Fruit fly (Drosophila melanogaster) whole organism, adult: ENCODE results near the gene slow.
A peak's percentile ranks its signal among the peaks of the same experiment; 100 is the strongest.

ENCODE experiments used
- CG11617 ChIP-seq: fragments of 200-800 bp; sonication (Bioruptor generic); optimal IDR thresholded peaks from 2 replicates; lab custom pipeline; 2017; ENCODE audit warnings: mild to moderate bottlenecking, missing biosample characterization, missing genetic modification reagents, missing genetic modification characterization
- CG12768 ChIP-seq: fragments of 200-800 bp; sonication (Bioruptor generic); optimal IDR thresholded peaks from 2 replicates; lab custom pipeline; 2017; ENCODE audit warnings: missing biosample characterization, missing genetic modification characterization, mild to moderate bottlenecking, moderate library complexity, missing genetic modification reagents
- CG14711 ChIP-seq: fragments of 200-800 bp; sonication (Bioruptor generic); optimal IDR thresholded peaks from 2 replicates; lab custom pipeline; 2018; ENCODE audit warnings: missing biosample characterization, mild to moderate bottlenecking, missing genetic modification characterization, moderate library complexity
- CG1620 ChIP-seq: fragments of 200-800 bp; sonication (Bioruptor generic); optimal IDR thresholded peaks from 2 replicates; lab custom pipeline; 2016; ENCODE audit warnings: missing biosample characterization, missing genetic modification characterization
- CG33017 ChIP-seq: fragments of 200-800 bp; sonication (Bioruptor generic); optimal IDR thresholded peaks from 2 replicates; lab custom pipeline; 2018; ENCODE audit warnings: missing biosample characterization, mild to moderate bottlenecking, missing genetic modification characterization, moderate library complexity
- CG5204 ChIP-seq: fragments of 200-800 bp; sonication (Bioruptor generic); optimal IDR thresholded peaks from 2 replicates; lab custom pipeline; 2016; ENCODE audit warnings: missing biosample characterization, missing genetic modification characterization
- CG7045 ChIP-seq: fragments of 200-800 bp; sonication (Bioruptor generic); optimal IDR thresholded peaks from 2 replicates; lab custom pipeline; 2017; ENCODE audit warnings: missing biosample characterization, mild to moderate bottlenecking, missing genetic modification characterization
- CG7101 ChIP-seq: fragments of 200-800 bp; sonication (Bioruptor generic); optimal IDR thresholded peaks from 2 replicates; lab custom pipeline; 2018; ENCODE audit warnings: missing biosample characterization, mild to moderate bottlenecking, missing genetic modification characterization, moderate library complexity
- Clk ChIP-seq: fragments of 200-800 bp; sonication (Bioruptor generic); optimal IDR thresholded peaks from 2 replicates; lab custom pipeline; 2017; ENCODE audit warnings: missing biosample characterization, missing genetic modification characterization
- Crg-1 ChIP-seq: fragments of 200-800 bp; sonication (Bioruptor generic); optimal IDR thresholded peaks from 2 replicates; lab custom pipeline; 2016; ENCODE audit warnings: missing biosample characterization, missing genetic modification characterization
- Hr96 ChIP-seq: fragments of 200-800 bp; sonication (Bioruptor generic); optimal IDR thresholded peaks from 2 replicates; lab custom pipeline; 2016; ENCODE audit warnings: missing biosample characterization, missing genetic modification characterization
- Mnt ChIP-seq: fragments of 200-800 bp; sonication (Bioruptor generic); optimal IDR thresholded peaks from 2 replicates; lab custom pipeline; 2016; ENCODE audit warnings: missing biosample characterization, mild to moderate bottlenecking, missing genetic modification characterization
- bab1 ChIP-seq: fragments of 200-800 bp; sonication (Bioruptor generic); optimal IDR thresholded peaks from 3 replicates; lab custom pipeline; 2019; ENCODE audit warnings: missing biosample characterization, mild to moderate bottlenecking, missing genetic modification characterization, moderate library complexity
- cic ChIP-seq: fragments of 200-800 bp; sonication (Bioruptor generic); optimal IDR thresholded peaks from 2 replicates; lab custom pipeline; 2017; ENCODE audit warnings: missing biosample characterization, mild to moderate bottlenecking, missing genetic modification characterization, moderate library complexity
- cnc ChIP-seq, 2 experiments: fragments of >200 bp; optimal IDR thresholded peaks; 2 replicates each; lab custom pipeline; 2017
- kay ChIP-seq: fragments of 200-800 bp; sonication (Bioruptor generic); peaks from one replicate; lab custom pipeline; 2016; ENCODE audit warnings: missing biosample characterization, missing genetic modification characterization, borderline replicate concordance
- ovo ChIP-seq: fragments of 200-800 bp; sonication (Bioruptor generic); optimal IDR thresholded peaks from 2 replicates; lab custom pipeline; 2016; ENCODE audit warnings: missing biosample characterization, missing genetic modification characterization
- pad ChIP-seq: fragments of 200-800 bp; sonication (Bioruptor generic); optimal IDR thresholded peaks from 3 replicates; lab custom pipeline; 2017; ENCODE audit warnings: missing biosample characterization, missing genetic modification characterization, mild to moderate bottlenecking, moderate library complexity, missing genetic modification reagents
- tj ChIP-seq: fragments of 200-800 bp; sonication (Bioruptor generic); optimal IDR thresholded peaks from 3 replicates; lab custom pipeline; 2017; ENCODE audit warnings: missing biosample characterization, mild to moderate bottlenecking, missing genetic modification characterization, moderate library complexity
- toe ChIP-seq: fragments of 200-800 bp; sonication (Bioruptor generic); optimal IDR thresholded peaks from 2 replicates; lab custom pipeline; 2016; ENCODE audit warnings: missing biosample characterization, missing genetic modification characterization

slow gene

DNA sequence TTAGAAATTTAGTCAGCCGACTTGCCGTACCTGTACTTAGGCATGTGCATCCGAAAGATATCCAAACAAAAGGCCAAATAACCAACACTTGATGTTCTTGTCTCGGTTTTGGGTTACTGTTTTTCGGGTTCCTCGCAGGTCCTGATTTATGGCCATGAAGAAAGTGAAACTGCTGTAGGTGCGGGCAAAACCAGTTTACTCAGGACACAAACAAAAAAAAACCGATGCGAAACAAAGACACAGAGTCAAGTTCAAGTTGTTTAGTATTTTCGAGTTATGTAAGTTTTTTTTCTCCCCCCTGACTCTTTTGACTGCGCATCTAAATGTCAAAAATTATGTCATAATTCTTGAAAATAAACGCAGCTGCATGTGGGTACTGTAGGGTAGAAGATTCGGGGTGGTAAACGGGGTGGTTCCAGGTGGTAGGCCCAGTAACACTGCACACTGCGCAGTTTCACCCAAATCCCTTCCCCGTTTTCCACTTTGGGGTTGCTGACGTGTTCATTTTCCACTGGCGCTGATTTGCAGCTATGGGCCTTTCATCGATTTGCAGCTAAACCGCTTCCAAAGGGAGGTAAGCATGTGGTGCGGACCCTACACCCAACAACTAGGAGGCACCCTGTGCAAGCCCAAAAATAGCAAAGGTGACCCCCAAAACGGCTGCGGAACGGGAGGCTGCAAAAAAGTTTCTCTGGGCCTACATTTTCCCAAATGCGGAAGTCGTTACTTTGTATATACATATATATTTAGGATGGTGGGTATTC, 25.1 kb downstream of the slow start:
- peak; percentile 81 for TF ChIP-seq tj
- TF ChIP-seq Hr96 (GFP tag; lab: Kevin White, UChicago): no peak
- no peak for TF ChIP-seq Clk (GFP tag; lab: Kevin White, UChicago)
- TF ChIP-seq pad (GFP tag; lab: Kevin White, UChicago): no peak
- no peak for TF ChIP-seq CG12768 (GFP tag; lab: Kevin White, UChicago)

DNA sequence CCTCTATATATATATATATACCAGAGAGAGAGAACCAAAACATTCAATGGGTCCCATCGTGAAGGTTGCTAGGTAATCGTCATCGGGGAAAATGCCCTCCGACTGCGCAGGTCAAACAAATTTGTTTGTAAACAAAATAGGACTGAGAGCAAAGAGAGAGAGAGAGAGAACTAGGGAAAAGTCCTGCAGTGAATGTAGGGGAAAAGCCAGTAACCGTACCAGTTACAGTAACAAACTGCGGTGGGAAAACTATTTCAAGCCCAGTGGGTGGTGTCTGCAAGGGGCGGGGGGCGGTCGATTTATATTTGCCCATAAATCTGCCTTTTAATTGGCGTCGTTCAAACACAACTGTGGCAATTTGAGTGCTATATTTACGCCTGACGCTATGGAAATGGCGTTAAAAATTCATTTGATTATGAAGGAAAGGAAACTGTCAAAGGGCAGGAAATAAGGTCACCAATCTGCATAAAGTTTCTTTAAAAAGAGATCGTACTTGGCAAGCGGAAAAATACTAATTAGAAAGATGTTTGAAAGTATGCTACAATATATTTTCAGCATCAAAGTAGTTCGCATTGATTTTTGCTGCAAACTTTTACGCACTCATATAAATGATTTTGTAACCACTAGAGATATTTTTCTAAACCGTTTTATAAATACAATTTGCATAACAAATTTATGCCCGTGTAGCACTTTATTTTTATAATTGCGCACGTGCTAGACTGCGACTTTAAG, 25.8 kb downstream of the slow start:
- TF ChIP-seq CG7045 (GFP tag; lab: Kevin White, UChicago) (no peak), Mnt (GFP tag; lab: Kevin White, UChicago) (peak; percentile 4), Clk (GFP tag; lab: Kevin White, UChicago) (no peak), pad (GFP tag; lab: Kevin White, UChicago) (peak; percentile 82)

DNA sequence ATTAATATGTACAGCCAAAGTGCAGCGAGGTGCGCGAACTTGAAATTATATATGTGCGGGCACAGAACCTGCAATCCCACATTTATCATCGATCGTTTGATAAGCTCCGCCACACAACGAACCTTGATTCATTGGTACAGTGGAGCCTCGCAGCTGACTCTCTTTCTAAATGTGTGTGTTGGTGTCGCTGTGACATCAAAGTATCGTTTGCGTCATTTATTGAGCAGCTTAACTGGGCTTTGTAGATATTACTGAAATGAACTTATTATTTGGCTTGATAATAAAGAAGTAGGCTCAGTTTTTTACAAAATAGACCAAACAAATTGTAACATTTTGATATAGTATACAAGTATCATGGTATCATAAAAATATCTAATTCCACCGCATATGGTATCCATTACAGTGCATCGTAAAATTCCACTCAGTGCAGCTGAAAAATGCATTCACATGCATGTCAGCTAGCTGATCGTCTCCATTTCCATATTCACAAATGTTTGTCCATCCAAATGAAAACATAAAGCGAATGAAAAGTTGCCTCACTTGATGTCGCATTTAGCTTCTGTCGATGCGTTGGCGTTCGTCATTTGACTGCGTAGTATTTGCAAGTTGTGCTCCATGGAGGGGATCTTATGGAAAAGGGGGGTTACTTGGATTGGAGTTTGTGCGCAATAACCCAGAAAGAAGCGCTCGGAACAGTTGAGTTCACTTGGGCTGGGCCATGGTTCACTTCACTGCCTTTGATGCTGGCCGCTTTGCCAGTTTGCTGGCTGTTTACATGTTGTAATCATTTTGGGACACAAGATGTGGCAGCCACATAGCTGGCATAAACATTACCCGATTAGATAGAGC, 27.0 kb downstream of the slow start:
- TF ChIP-seq tj: peak; percentile 53
- TF ChIP-seq CG7101 (tag; lab: Kevin White, UChicago): peak; percentile 11
- no peak for TF ChIP-seq pad (GFP tag; lab: Kevin White, UChicago)
- peak; percentile 89 for TF ChIP-seq kay (GFP tag; lab: Kevin White, UChicago)
- peak; percentile 14 for TF ChIP-seq CG12768 (GFP tag; lab: Kevin White, UChicago)
- TF ChIP-seq CG33017 (tag; lab: Kevin White, UChicago): peak; percentile 3
- no peak for TF ChIP-seq toe (GFP tag; lab: Kevin White, UChicago)
- TF ChIP-seq Crg-1 (GFP tag; lab: Kevin White, UChicago): peak; percentile 46
- TF ChIP-seq CG1620 (GFP tag; lab: Kevin White, UChicago): no peak

DNA sequence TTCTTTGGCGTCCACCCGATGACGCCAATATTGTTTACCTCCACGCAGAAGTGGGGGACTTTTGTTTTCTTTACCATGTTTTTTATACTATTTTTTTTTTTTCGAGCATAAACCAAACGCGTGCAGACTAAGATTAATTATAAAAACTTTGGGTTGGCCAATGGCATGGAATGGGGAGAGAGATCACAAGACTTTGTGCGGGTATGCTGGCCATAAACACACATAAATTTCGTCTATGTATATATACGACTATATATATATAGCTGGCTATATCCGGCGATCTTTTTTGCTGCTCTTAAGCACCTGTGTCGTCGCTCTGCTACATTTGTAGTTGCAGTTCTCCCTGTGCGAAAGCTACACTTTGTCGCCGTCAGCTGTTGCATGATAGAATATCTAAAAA, 27.7 kb downstream of the slow start:
- TF ChIP-seq cnc (optimal IDR thresholded peaks at IDR 0.05; lab: Kevin White, UChicago) (no peak), kay (GFP tag; lab: Kevin White, UChicago) (peak; percentile 89)

DNA sequence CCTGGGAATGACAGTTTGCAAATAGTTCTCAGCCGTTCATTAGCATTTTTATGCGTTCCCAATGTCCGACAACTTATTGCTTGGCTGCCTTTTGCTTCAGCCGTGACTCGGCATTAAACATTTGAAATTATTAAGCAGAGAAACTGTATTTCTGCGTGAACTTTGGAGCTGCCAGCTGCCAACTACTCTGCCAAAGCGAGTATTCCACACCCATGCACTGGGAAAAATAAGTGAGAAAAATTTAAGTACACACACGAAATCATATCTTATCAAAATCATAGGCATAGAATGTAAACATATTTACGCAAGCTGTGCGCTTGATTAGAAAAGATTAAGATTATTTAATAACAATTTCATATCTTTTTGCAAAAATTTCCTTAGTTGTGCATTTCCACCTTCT, 28.7 kb downstream of the slow start:
- TF ChIP-seq cnc (optimal IDR thresholded peaks at IDR 0.05; lab: Kevin White, UChicago) (peak; percentile 81 to 89), toe (GFP tag; lab: Kevin White, UChicago) (peak; percentile 41), CG11617 (no peak), bab1 (no peak), CG14711 (tag; lab: Kevin White, UChicago) (no peak), Mnt (GFP tag; lab: Kevin White, UChicago) (no peak), ovo (GFP tag; lab: Kevin White, UChicago) (no peak), CG12768 (GFP tag; lab: Kevin White, UChicago) (peak; percentile 44), Hr96 (GFP tag; lab: Kevin White, UChicago) (no peak), CG33017 (tag; lab: Kevin White, UChicago) (no peak), pad (GFP tag; lab: Kevin White, UChicago) (no peak), CG7101 (tag; lab: Kevin White, UChicago) (peak; percentile 9), CG7045 (GFP tag; lab: Kevin White, UChicago) (peak; percentile 15), Clk (GFP tag; lab: Kevin White, UChicago) (no peak), Crg-1 (GFP tag; lab: Kevin White, UChicago) (no peak), CG1620 (GFP tag; lab: Kevin White, UChicago) (no peak), kay (GFP tag; lab: Kevin White, UChicago) (peak; percentile 75), cic (GFP tag; lab: Kevin White, UChicago) (no peak), tj (no peak), CG5204 (GFP tag; lab: Kevin White, UChicago) (peak; percentile 57)

DNA sequence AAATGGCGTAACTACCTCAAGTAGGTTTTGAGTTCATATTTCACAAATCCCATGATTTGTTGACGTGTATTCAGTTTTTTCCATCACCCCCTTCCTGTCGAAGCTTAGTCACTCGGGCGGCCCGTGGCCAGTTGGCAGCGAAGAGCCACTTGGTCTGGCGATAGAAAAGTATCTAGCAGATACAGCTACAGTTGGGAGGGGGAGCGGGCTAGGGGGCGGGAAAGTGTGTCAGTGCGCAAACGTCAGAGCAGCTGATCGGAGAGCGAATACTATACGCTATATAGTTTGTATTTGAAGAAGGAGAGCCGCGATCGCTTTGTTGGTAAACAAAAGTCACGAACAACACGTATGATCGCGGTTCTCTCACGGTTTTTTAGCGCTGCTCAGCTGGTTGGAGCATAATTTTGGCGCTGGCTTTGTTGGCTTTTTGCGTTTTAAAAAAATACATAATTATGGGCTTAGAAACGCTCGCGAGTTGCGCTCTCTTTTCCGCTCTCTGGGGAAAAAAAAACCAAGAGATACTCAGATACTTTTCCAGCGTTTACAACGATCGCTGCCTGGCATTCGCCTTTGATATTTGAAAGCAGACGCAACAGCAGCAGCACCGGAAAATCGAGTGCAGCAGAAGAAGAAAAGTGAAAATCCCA, 29.7 kb downstream of the slow start:
- TF ChIP-seq toe (GFP tag; lab: Kevin White, UChicago): peak; percentile 48
- no peak for TF ChIP-seq Crg-1 (GFP tag; lab: Kevin White, UChicago)
- TF ChIP-seq tj: peak; percentile 37
- no peak for TF ChIP-seq CG14711 (tag; lab: Kevin White, UChicago)
- no peak for TF ChIP-seq CG1620 (GFP tag; lab: Kevin White, UChicago)
- peak; percentile 79 for TF ChIP-seq CG12768 (GFP tag; lab: Kevin White, UChicago)
- no peak for TF ChIP-seq CG5204 (GFP tag; lab: Kevin White, UChicago)
- TF ChIP-seq kay (GFP tag; lab: Kevin White, UChicago): peak; percentile 100
- TF ChIP-seq cnc (optimal IDR thresholded peaks at IDR 0.05; lab: Kevin White, UChicago): no peak
- no peak for TF ChIP-seq CG33017 (tag; lab: Kevin White, UChicago)
- TF ChIP-seq ovo (GFP tag; lab: Kevin White, UChicago): peak; percentile 66
- TF ChIP-seq bab1: peak; percentile 20
- TF ChIP-seq Hr96 (GFP tag; lab: Kevin White, UChicago): no peak
- peak; percentile 1 for TF ChIP-seq CG7045 (GFP tag; lab: Kevin White, UChicago)
- TF ChIP-seq Clk (GFP tag; lab: Kevin White, UChicago): peak; percentile 29
- TF ChIP-seq cic (GFP tag; lab: Kevin White, UChicago): peak; percentile 93
- TF ChIP-seq CG11617: no peak
- peak; percentile 8 for TF ChIP-seq pad (GFP tag; lab: Kevin White, UChicago)
- peak; percentile 4 for TF ChIP-seq CG7101 (tag; lab: Kevin White, UChicago)
- peak; percentile 39 for TF ChIP-seq Mnt (GFP tag; lab: Kevin White, UChicago)
